Worm (Caenorhabditis elegans) whole organism, L2 larva: ENCODE results near the gene sahd-1.

Experiments
- blmp-1 ChIP-seq: sonication (generic microtip); optimal IDR thresholded peaks from 2 replicates; lab custom pipeline; 2017; ENCODE audit warnings: missing genetic modification characterization, mild to moderate bottlenecking, missing compliant biosample characterization, antibody characterized with exemption, moderate library complexity; ENCODE audit not compliant: insufficient read depth
- fos-1 ChIP-seq: fragments of 150-350 bp; optimal IDR thresholded peaks from 2 replicates; lab custom pipeline; 2014; ENCODE audit warnings: missing biosample characterization, missing genetic modification characterization

ce11 chrII:5544764-5545163 lies 30.0 kb upstream of the sahd-1 start, which contains the start of gene ins-13:
- no peak for TF ChIP-seq fos-1
- no peak for TF ChIP-seq blmp-1 (tag; lab: Kevin White, UChicago)
